Fruit fly (Drosophila melanogaster) whole organism, embryonic: ENCODE results near the gene CG31098.
A peak's percentile ranks its signal among the peaks of the same experiment; 100 is the strongest.

ENCODE experiments used
- Aef1 ChIP-seq: fragments of 200-800 bp; sonication (Bioruptor generic); IDR thresholded peaks from 3 replicates; pipeline ENCODE4 v1.3.6; 2022; ENCODE audit warnings: missing biosample characterization, missing genetic modification characterization
- Bdp1 ChIP-seq: fragments of 200-800 bp; sonication (Bioruptor generic); optimal IDR thresholded peaks from 3 replicates; lab custom pipeline; 2016; ENCODE audit warnings: missing biosample characterization, missing genetic modification characterization
- Bgb ChIP-seq: fragments of 200-800 bp; sonication (Bioruptor generic); IDR thresholded peaks from 2 replicates; pipeline ENCODE4 v1.3.6; 2022; ENCODE audit warnings: missing biosample characterization, missing genetic modification characterization; ENCODE audit not compliant: partially characterized antibody
- Blimp-1 ChIP-seq: fragments of 200-800 bp; sonication (Bioruptor generic); optimal IDR thresholded peaks from 3 replicates; lab custom pipeline; 2018; ENCODE audit warnings: missing biosample characterization, missing genetic modification characterization, mild to moderate bottlenecking, moderate library complexity, missing genetic modification reagents
- CG12236 ChIP-seq: fragments of 200-800 bp; sonication (Bioruptor generic); optimal IDR thresholded peaks from 2 replicates; lab custom pipeline; 2016; ENCODE audit warnings: missing biosample characterization, missing genetic modification characterization
- CG13123 ChIP-seq: fragments of 200-800 bp; sonication (Bioruptor generic); optimal IDR thresholded peaks from 2 replicates; lab custom pipeline; 2016; ENCODE audit warnings: missing biosample characterization, missing genetic modification characterization
- CG13287 ChIP-seq: fragments of 200-800 bp; sonication (Bioruptor generic); IDR thresholded peaks from 2 replicates; pipeline ENCODE4 v1.3.6; 2022; ENCODE audit warnings: missing biosample characterization, missing genetic modification characterization; ENCODE audit not compliant: partially characterized antibody
- CG15011 ChIP-seq: fragments of 200-800 bp; sonication (Bioruptor generic); optimal IDR thresholded peaks from 3 replicates; lab custom pipeline; 2018; ENCODE audit warnings: missing biosample characterization, mild to moderate bottlenecking, missing genetic modification characterization
- CG16779 ChIP-seq: fragments of 200-800 bp; sonication (Bioruptor generic); IDR thresholded peaks from 2 replicates; pipeline ENCODE4 v1.3.6; 2022; ENCODE audit warnings: missing biosample characterization, missing genetic modification characterization
- CG17361 ChIP-seq: fragments of 200-800 bp; sonication (Bioruptor generic); IDR thresholded peaks from 3 replicates; pipeline ENCODE4 v1.3.6; 2022; ENCODE audit warnings: missing biosample characterization, missing genetic modification characterization
- CG18476 ChIP-seq: fragments of 200-800 bp; sonication (Bioruptor generic); optimal IDR thresholded peaks from 2 replicates; lab custom pipeline; 2016; ENCODE audit warnings: missing biosample characterization, mild to moderate bottlenecking, missing genetic modification characterization
- CG2678 ChIP-seq: fragments of 200-800 bp; sonication (Bioruptor generic); optimal IDR thresholded peaks from 3 replicates; lab custom pipeline; 2019; ENCODE audit warnings: missing biosample characterization, mild to moderate bottlenecking, missing genetic modification characterization, moderate library complexity
- CG30020 ChIP-seq: fragments of 200-800 bp; optimal IDR thresholded peaks from 2 replicates; lab custom pipeline; 2019; ENCODE audit warnings: missing biosample characterization, mild to moderate bottlenecking, missing genetic modification characterization, moderate library complexity
- CG3995 ChIP-seq: fragments of 200-800 bp; sonication (Bioruptor generic); optimal IDR thresholded peaks from 3 replicates; lab custom pipeline; 2016; ENCODE audit warnings: missing biosample characterization, missing genetic modification characterization
- CG5953 ChIP-seq: fragments of 200-800 bp; sonication (Bioruptor generic); IDR thresholded peaks from 2 replicates; pipeline ENCODE4 v1.3.6; 2022; ENCODE audit warnings: missing biosample characterization, missing genetic modification characterization
- CG6813 ChIP-seq: fragments of 200-800 bp; sonication (Bioruptor generic); optimal IDR thresholded peaks from 2 replicates; lab custom pipeline; 2017; ENCODE audit warnings: missing biosample characterization, missing genetic modification characterization, mild to moderate bottlenecking, moderate library complexity, missing genetic modification reagents
- CG7963 ChIP-seq: fragments of 200-800 bp; sonication (Bioruptor generic); IDR thresholded peaks from 3 replicates; pipeline ENCODE4 v1.3.6; 2022; ENCODE audit warnings: missing biosample characterization, missing genetic modification characterization; ENCODE audit not compliant: partially characterized antibody
- CG8388 ChIP-seq: fragments of 200-800 bp; sonication (Bioruptor generic); optimal IDR thresholded peaks from 2 replicates; lab custom pipeline; 2019; ENCODE audit warnings: missing biosample characterization, mild to moderate bottlenecking, missing genetic modification characterization, moderate library complexity
- CG9437 ChIP-seq: fragments of 200-800 bp; sonication (Bioruptor generic); optimal IDR thresholded peaks from 2 replicates; lab custom pipeline; 2018; ENCODE audit warnings: missing biosample characterization, mild to moderate bottlenecking, missing genetic modification characterization
- CkIIα-i1 ChIP-seq: fragments of 200-800 bp; sonication (Bioruptor generic); IDR thresholded peaks from 2 replicates; pipeline ENCODE4 v1.3.6; 2022; ENCODE audit warnings: missing biosample characterization, missing genetic modification characterization
- CoRest ChIP-seq: fragments of 200-800 bp; sonication (Bioruptor generic); optimal IDR thresholded peaks from 3 replicates; lab custom pipeline; 2018; ENCODE audit warnings: missing biosample characterization, mild to moderate bottlenecking, missing genetic modification characterization, moderate library complexity
- Dad ChIP-seq: fragments of 200-800 bp; sonication (Bioruptor generic); optimal IDR thresholded peaks from 3 replicates; lab custom pipeline; 2016; ENCODE audit warnings: missing biosample characterization, missing genetic modification characterization
- Deaf1 ChIP-seq: fragments of 200-800 bp; optimal IDR thresholded peaks from 3 replicates; lab custom pipeline; 2019; ENCODE audit warnings: missing biosample characterization, mild to moderate bottlenecking, missing genetic modification characterization, moderate library complexity
- Ets97D ChIP-seq: fragments of 200-800 bp; sonication (Bioruptor generic); optimal IDR thresholded peaks from 3 replicates; lab custom pipeline; 2016; ENCODE audit warnings: missing biosample characterization, missing genetic modification characterization
- Hsf ChIP-seq: fragments of 200-800 bp; sonication (Bioruptor generic); optimal IDR thresholded peaks from 3 replicates; lab custom pipeline; 2016; ENCODE audit warnings: missing biosample characterization, missing genetic modification characterization
- Jarid2 ChIP-seq: fragments of 200-800 bp; sonication (Bioruptor generic); optimal IDR thresholded peaks from 3 replicates; lab custom pipeline; 2017; ENCODE audit warnings: mild to moderate bottlenecking, missing biosample characterization, missing genetic modification reagents, missing genetic modification characterization
- Mes4 ChIP-seq: fragments of 200-800 bp; sonication (Bioruptor generic); optimal IDR thresholded peaks from 2 replicates; lab custom pipeline; 2016; ENCODE audit warnings: missing biosample characterization, missing genetic modification characterization
- Nf-YB ChIP-seq: fragments of 200-800 bp; sonication (Bioruptor generic); optimal IDR thresholded peaks from 3 replicates; lab custom pipeline; 2019; ENCODE audit warnings: missing biosample characterization, mild to moderate bottlenecking, missing genetic modification characterization, moderate library complexity
- ara ChIP-seq: fragments of 200-800 bp; sonication (Bioruptor generic); IDR thresholded peaks from 2 replicates; pipeline ENCODE4 v1.3.6; 2022; ENCODE audit warnings: missing biosample characterization, missing genetic modification characterization
- bbx ChIP-seq: fragments of 200-800 bp; sonication (Bioruptor generic); IDR thresholded peaks from 2 replicates; pipeline ENCODE4 v1.3.6; 2022; ENCODE audit warnings: missing biosample characterization, missing genetic modification characterization; ENCODE audit not compliant: partially characterized antibody
- bcd ChIP-seq: fragments of 200-800 bp; sonication (Bioruptor generic); optimal IDR thresholded peaks from 2 replicates; lab custom pipeline; 2017; ENCODE audit warnings: missing biosample characterization, mild to moderate bottlenecking, missing genetic modification characterization
- ci ChIP-seq: fragments of 200-800 bp; sonication (Bioruptor generic); IDR thresholded peaks from 3 replicates; pipeline ENCODE4 v1.3.6; 2022; ENCODE audit warnings: missing biosample characterization, missing genetic modification characterization
- crc ChIP-seq: fragments of 200-800 bp; sonication (Bioruptor generic); optimal IDR thresholded peaks from 2 replicates; lab custom pipeline; 2016; ENCODE audit warnings: missing biosample characterization, missing genetic modification characterization
- ems ChIP-seq: fragments of 200-800 bp; sonication (Bioruptor generic); optimal IDR thresholded peaks from 3 replicates; lab custom pipeline; 2016; ENCODE audit warnings: missing biosample characterization, missing genetic modification characterization
- en ChIP-seq: fragments of 200-800 bp; sonication (Bioruptor generic); optimal IDR thresholded peaks from 2 replicates; lab custom pipeline; 2016; ENCODE audit warnings: missing biosample characterization, missing genetic modification characterization
- eve ChIP-seq, 2 experiments: fragments of >200 bp; optimal IDR thresholded peaks; 2 replicates each; lab custom pipeline; 2017; ENCODE audit warnings: missing biosample characterization in 2 of 2, missing genetic modification characterization in 2 of 2
- ham ChIP-seq: fragments of 200-800 bp; sonication (Bioruptor generic); IDR thresholded peaks from 2 replicates; pipeline ENCODE4 v1.3.6; 2022; ENCODE audit warnings: missing biosample characterization, missing genetic modification characterization
- kni ChIP-seq: fragments of 200-800 bp; sonication (Bioruptor generic); optimal IDR thresholded peaks from 3 replicates; lab custom pipeline; 2017; ENCODE audit warnings: mild to moderate bottlenecking, missing biosample characterization, missing genetic modification reagents, missing genetic modification characterization
- lab ChIP-seq: fragments of 200-800 bp; sonication (Bioruptor generic); optimal IDR thresholded peaks from 3 replicates; lab custom pipeline; 2017; ENCODE audit warnings: missing biosample characterization, missing genetic modification characterization, mild to moderate bottlenecking, moderate library complexity, missing genetic modification reagents
- oc ChIP-seq: fragments of 200-800 bp; sonication (Bioruptor generic); optimal IDR thresholded peaks from 2 replicates; lab custom pipeline; 2018; ENCODE audit warnings: missing biosample characterization, mild to moderate bottlenecking, missing genetic modification characterization, moderate library complexity
- pros ChIP-seq: fragments of 200-800 bp; sonication (Bioruptor generic); optimal IDR thresholded peaks from 3 replicates; lab custom pipeline; 2019; ENCODE audit warnings: missing biosample characterization, mild to moderate bottlenecking, missing genetic modification characterization, moderate library complexity
- pzg ChIP-seq: fragments of 200-800 bp; sonication (Bioruptor generic); optimal IDR thresholded peaks from 3 replicates; lab custom pipeline; 2018; ENCODE audit warnings: missing biosample characterization, mild to moderate bottlenecking, missing genetic modification characterization, moderate library complexity
- row ChIP-seq: fragments of 200-800 bp; sonication (Bioruptor generic); IDR thresholded peaks from 3 replicates; pipeline ENCODE4 v1.3.6; 2022; ENCODE audit warnings: missing biosample characterization, missing genetic modification characterization
- sisA ChIP-seq: fragments of 200-800 bp; sonication (Bioruptor generic); IDR thresholded peaks from 2 replicates; pipeline ENCODE4 v1.3.6; 2022; ENCODE audit warnings: missing biosample characterization, missing genetic modification characterization
- sqz ChIP-seq: fragments of 200-800 bp; sonication (Bioruptor generic); optimal IDR thresholded peaks from 3 replicates; lab custom pipeline; 2018; ENCODE audit warnings: missing biosample characterization, mild to moderate bottlenecking, missing genetic modification characterization
- ssp ChIP-seq: fragments of 200-800 bp; sonication (Bioruptor generic); IDR thresholded peaks from 2 replicates; pipeline ENCODE4 v1.3.6; 2022; ENCODE audit warnings: missing biosample characterization, missing genetic modification characterization
- tna ChIP-seq: fragments of 200-800 bp; sonication (Bioruptor generic); IDR thresholded peaks from 2 replicates; pipeline ENCODE4 v1.3.6; 2022; ENCODE audit warnings: missing biosample characterization, missing genetic modification characterization; ENCODE audit not compliant: partially characterized antibody
- tup ChIP-seq: fragments of 200-800 bp; sonication (Bioruptor generic); optimal IDR thresholded peaks from 2 replicates; lab custom pipeline; 2016; ENCODE audit warnings: missing biosample characterization, mild to moderate bottlenecking, missing genetic modification characterization, moderate library complexity
- vnd ChIP-seq: fragments of 200-800 bp; sonication (Bioruptor generic); IDR thresholded peaks from 3 replicates; pipeline ENCODE4 v1.3.6; 2022; ENCODE audit warnings: missing biosample characterization, missing genetic modification characterization; ENCODE audit not compliant: partially characterized antibody

CG31098 gene

dm6 chr3R:25247379-25247869, 45.4 kb downstream of the CG31098 start, which contains the start of the genes RpS27 and Nup37 (continued):
- TF ChIP-seq CG2678 (peak; percentile 92), vnd (GFP tag; lab: Robert Waterston, UW) (no peak), CG15011 (GFP tag; lab: Kevin White, UChicago) (peak; percentile 99), en (peak; percentile 98), ssp (GFP tag; lab: Robert Waterston, UW) (peak; percentile 90), CG16779 (GFP tag; lab: Robert Waterston, UW) (peak; percentile 97), Ets97D (GFP tag; lab: Kevin White, UChicago) (peak; percentile 100), lab (GFP tag; lab: Kevin White, UChicago) (peak; percentile 99), CG7963 (GFP tag; lab: Robert Waterston, UW) (no peak), row (GFP tag; lab: Robert Waterston, UW) (peak; percentile 86), bcd (peak; percentile 100), CG13287 (GFP tag; lab: Robert Waterston, UW) (peak; percentile 14; the same call in 1 of the 2 replicates), sisA (GFP tag; lab: Robert Waterston, UW) (peak; percentile 95), Blimp-1 (GFP tag; lab: Kevin White, UChicago) (peak; percentile 86), Hsf (GFP tag; lab: Kevin White, UChicago) (peak; percentile 98), tup (GFP tag; lab: Kevin White, UChicago) (peak; percentile 93), Dad (peak; percentile 99), Jarid2 (GFP tag; lab: Kevin White, UChicago) (peak; percentile 94), CG12236 (GFP tag; lab: Kevin White, UChicago) (peak; percentile 97), ci (peak; percentile 99), CG18476 (GFP tag; lab: Kevin White, UChicago) (peak; percentile 93), CkIIα-i1 (GFP tag; lab: Robert Waterston, UW) (peak; percentile 87; the same call in 1 of the 2 replicates), ems (GFP tag; lab: Kevin White, UChicago) (peak; percentile 98), ara (GFP tag; lab: Robert Waterston, UW) (peak; percentile 95), CG13123 (GFP tag; lab: Kevin White, UChicago) (peak; percentile 100), Mes4 (peak; percentile 99), CoRest (tag; lab: Kevin White, UChicago) (peak; percentile 95), CG3995 (peak; percentile 89), Aef1 (peak; percentile 95), CG6813 (GFP tag; lab: Kevin White, UChicago) (peak; percentile 98), CG5953 (peak; percentile 96), ham (GFP tag; lab: Robert Waterston, UW) (peak; percentile 94), oc (tag; lab: Kevin White, UChicago) (peak; percentile 92), CG17361 (peak; percentile 99), Nf-YB (GFP tag; lab: Kevin White, UChicago) (peak; percentile 84), crc (peak; percentile 97), tna (GFP tag; lab: Robert Waterston, UW) (no peak), pros (GFP tag; lab: Kevin White, UChicago) (peak; percentile 73), CG8388 (GFP tag; lab: Kevin White, UChicago) (peak; percentile 89), Bdp1 (GFP tag; lab: Kevin White, UChicago) (peak; percentile 94), CG30020 (tag; lab: Kevin White, UChicago) (peak; percentile 82), bbx (GFP tag; lab: Robert Waterston, UW) (0 out of 2 replicates have a peak, but pooled peaks have one; percentile 34), pzg (GFP tag; lab: Kevin White, UChicago) (peak; percentile 97), Bgb (GFP tag; lab: Robert Waterston, UW) (peak; percentile 43; the same call in 1 of the 2 replicates), kni (peak; percentile 100), CG9437 (GFP tag; lab: Kevin White, UChicago) (peak; percentile 94), Deaf1 (tag; lab: Kevin White, UChicago) (peak; percentile 69), eve (GFP tag; optimal IDR thresholded peaks at IDR 0.05; lab: Kevin White, UChicago) (no peak), sqz (GFP tag; lab: Kevin White, UChicago) (peak; percentile 98)
